Worm (Caenorhabditis elegans): ENCODE results near the gene R12B2.2.

DNA sequence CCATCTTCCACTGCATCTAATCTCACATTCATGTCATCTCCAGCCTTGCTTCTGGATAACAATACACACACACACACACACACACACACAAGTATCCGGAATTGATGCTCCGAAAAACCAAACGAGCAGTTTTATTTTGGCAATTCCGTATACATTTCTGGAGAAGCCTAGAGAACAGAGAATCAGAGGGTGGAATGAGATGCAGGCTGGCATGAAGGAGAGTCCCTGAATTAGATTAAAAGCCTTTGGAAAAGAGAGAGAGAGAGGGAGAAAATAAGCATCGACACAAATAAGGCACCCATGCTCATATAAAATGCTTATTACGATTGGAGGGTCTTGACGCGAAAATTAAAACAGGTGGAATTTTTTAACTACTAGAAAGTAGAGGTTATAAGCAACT, 46.1 kb upstream of the R12B2.2 start:
- TF ChIP-seq him-1 (tag; optimal IDR thresholded peaks at IDR 0.05): no peak
- no peak for TF ChIP-seq dao-5 (tag; optimal IDR thresholded peaks at IDR 0.05)
- TF ChIP-seq W03F9.2 (tag; optimal IDR thresholded peaks at IDR 0.05): no peak

Measured in whole organism, L4/young adult.